Fruit fly (Drosophila melanogaster): ENCODE results near the gene CG32199.

The CG32199 gene

dm6 chr3L:18628458-18628857 is 16.8 kb downstream of the CG32199 start:
- no peak for TF ChIP-seq CTCF (optimal IDR thresholded peaks at IDR 0.05)
- TF ChIP-seq CG8478 (optimal IDR thresholded peaks at IDR 0.05), result no peak

dm6 chr3L:18629874-18630273 is 18.2 kb downstream of the CG32199 start:
- no peak for TF ChIP-seq CG8478 (optimal IDR thresholded peaks at IDR 0.05)
- no peak for TF ChIP-seq CTCF (optimal IDR thresholded peaks at IDR 0.05)

dm6 chr3L:18632187-18632635 is 20.5 kb downstream of the CG32199 start:
- TF ChIP-seq CG8478 (optimal IDR thresholded peaks at IDR 0.05) (no peak), CTCF (optimal IDR thresholded peaks at IDR 0.05) (no peak)

- TF ChIP-seq CTCF (optimal IDR thresholded peaks at IDR 0.05), result no peak
- TF ChIP-seq CG8478 (optimal IDR thresholded peaks at IDR 0.05), result no peak
These were observed 21.4 kb downstream of the CG32199 start for dm6 chr3L:18633084-18633483.

dm6 chr3L:18634792-18635471 is 23.2 kb downstream of the CG32199 start:
- no peak for TF ChIP-seq CG8478 (optimal IDR thresholded peaks at IDR 0.05)
- no peak for TF ChIP-seq CTCF (optimal IDR thresholded peaks at IDR 0.05)

dm6 chr3L:18636782-18637181 is 25.1 kb downstream of the CG32199 start:
- TF ChIP-seq CTCF (optimal IDR thresholded peaks at IDR 0.05) (no peak), CG8478 (optimal IDR thresholded peaks at IDR 0.05) (no peak)

dm6 chr3L:18637348-18637747 is 25.6 kb downstream of the CG32199 start:
- no peak for TF ChIP-seq CG8478 (optimal IDR thresholded peaks at IDR 0.05)
- TF ChIP-seq CTCF (optimal IDR thresholded peaks at IDR 0.05), result no peak

dm6 chr3L:18638043-18638442 is 26.3 kb downstream of the CG32199 start:
- TF ChIP-seq CG8478 (optimal IDR thresholded peaks at IDR 0.05) (no peak), CTCF (optimal IDR thresholded peaks at IDR 0.05) (no peak)

- no peak for TF ChIP-seq CG8478 (optimal IDR thresholded peaks at IDR 0.05)
- no peak for TF ChIP-seq CTCF (optimal IDR thresholded peaks at IDR 0.05)
These were observed 26.8 kb downstream of the CG32199 start for dm6 chr3L:18638487-18638886.

dm6 chr3L:18640584-18641527 is 29.2 kb downstream of the CG32199 start:
- no peak for TF ChIP-seq CG8478 (optimal IDR thresholded peaks at IDR 0.05)
- TF ChIP-seq CTCF (optimal IDR thresholded peaks at IDR 0.05), result no peak

- TF ChIP-seq CTCF (optimal IDR thresholded peaks at IDR 0.05) (no peak), CG8478 (optimal IDR thresholded peaks at IDR 0.05) (no peak)
These were observed 31.5 kb downstream of the CG32199 start for dm6 chr3L:18643222-18643621.

dm6 chr3L:18653737-18654136 is 42.0 kb downstream of the CG32199 start:
- TF ChIP-seq CTCF (optimal IDR thresholded peaks at IDR 0.05) (no peak), CG8478 (optimal IDR thresholded peaks at IDR 0.05) (no peak)
